Worm (Caenorhabditis elegans): ENCODE results near the gene ZK652.8.

ZK652.8 gene

ce11 chrIII:7838907-7839642 lies 4.4 kb downstream of the ZK652.8 start, which contains the start of gene ceh-23:
ceh-23 (plus strand) TSS chrIII:7839592.
- TF ChIP-seq F52B5.7 (tag; optimal IDR thresholded peaks at IDR 0.05) (no peak), F22D6.2 (tag; optimal IDR thresholded peaks at IDR 0.05) (no peak)

ce11 chrIII:7837567-7837966 lies 5.9 kb downstream of the ZK652.8 start:
- TF ChIP-seq gei-17 (GFP tag; optimal IDR thresholded peaks at IDR 0.05) = no peak
- TF ChIP-seq ceh-40 (GFP tag; IDR thresholded peaks at IDR 0.05) = no peak
- no peak for TF ChIP-seq Y53G8AR.9 (GFP tag; conservative IDR thresholded peaks at IDR 0.05)
- no peak for TF ChIP-seq Y79H2A.3 (GFP tag; conservative IDR thresholded peaks at IDR 0.05)
- no peak for TF ChIP-seq cebp-1 (GFP tag; IDR thresholded peaks at IDR 0.05)
- TF ChIP-seq cebp-1 (tag; optimal IDR thresholded peaks at IDR 0.05) = no peak
- TF ChIP-seq madf-3 (GFP tag; IDR thresholded peaks at IDR 0.05) = no peak
- no peak for TF ChIP-seq nhr-80 (tag; optimal IDR thresholded peaks at IDR 0.05)
- no peak for TF ChIP-seq B0019.2 (GFP tag; conservative IDR thresholded peaks at IDR 0.05)
- no peak for TF ChIP-seq C17E4.6 (GFP tag; IDR thresholded peaks at IDR 0.05)
- no peak for TF ChIP-seq B0261.1 (tag; optimal IDR thresholded peaks at IDR 0.05)
- no peak for TF ChIP-seq zfh-2 (GFP tag; conservative IDR thresholded peaks at IDR 0.05)
- no peak for TF ChIP-seq F37B4.10 (GFP tag; IDR thresholded peaks at IDR 0.05)

ce11 chrIII:7835684-7836083 lies 7.8 kb downstream of the ZK652.8 start:
- TF ChIP-seq C17E4.6 (GFP tag; IDR thresholded peaks at IDR 0.05) = no peak
- no peak for TF ChIP-seq egrh-3 (GFP tag; IDR thresholded peaks at IDR 0.05)
- no peak for TF ChIP-seq lin-40 (tag; optimal IDR thresholded peaks at IDR 0.05)
- no peak for TF ChIP-seq K11D2.4 (GFP tag; IDR thresholded peaks at IDR 0.05)
- no peak for TF ChIP-seq attf-6 (GFP tag; IDR thresholded peaks at IDR 0.05)
- TF ChIP-seq egl-18 (GFP tag; IDR thresholded peaks at IDR 0.05) = no peak
- TF ChIP-seq dpl-1 (GFP tag; optimal IDR thresholded peaks at IDR 0.05) = no peak
- no peak for TF ChIP-seq D2030.7 (GFP tag; IDR thresholded peaks at IDR 0.05)
- TF ChIP-seq Y67H2A.10 (GFP tag; conservative IDR thresholded peaks at IDR 0.05) = no peak
- TF ChIP-seq F57A8.1 (GFP tag; optimal IDR thresholded peaks at IDR 0.05) = no peak
- no peak for TF ChIP-seq lin-54 (GFP tag; optimal IDR thresholded peaks at IDR 0.05)
- TF ChIP-seq F52B5.7 (tag; optimal IDR thresholded peaks at IDR 0.05) = no peak
- no peak for TF ChIP-seq lsy-27 (tag; optimal IDR thresholded peaks at IDR 0.05; ENCODE audit: borderline replicate concordance, insufficient read depth)
- TF ChIP-seq nhr-80 (tag; optimal IDR thresholded peaks at IDR 0.05) = no peak
- no peak for TF ChIP-seq egl-44 (GFP tag; IDR thresholded peaks at IDR 0.05)
- no peak for TF ChIP-seq F49E8.2 (tag; optimal IDR thresholded peaks at IDR 0.05; ENCODE audit: insufficient read depth)

- TF ChIP-seq F39B2.1 (GFP tag; IDR thresholded peaks at IDR 0.05) (no peak), attf-6 (GFP tag; IDR thresholded peaks at IDR 0.05) (no peak), mcd-1 (GFP tag; IDR thresholded peaks at IDR 0.05) (no peak), rcor-1 (GFP tag; IDR thresholded peaks at IDR 0.05) (no peak), ztf-26 (tag; optimal IDR thresholded peaks at IDR 0.05) (no peak), lin-35 (GFP tag; optimal IDR thresholded peaks at IDR 0.05) (no peak), atf-7 (tag; optimal IDR thresholded peaks at IDR 0.05) (no peak), F22D6.2 (tag; optimal IDR thresholded peaks at IDR 0.05) (no peak), nhr-120 (GFP tag; IDR thresholded peaks at IDR 0.05) (no peak), hmg-1.2 (GFP tag; IDR thresholded peaks at IDR 0.05) (no peak), aptf-3 (GFP tag; IDR thresholded peaks at IDR 0.05) (no peak), somi-1 (GFP tag; optimal IDR thresholded peaks at IDR 0.05) (no peak), die-1 (tag; optimal IDR thresholded peaks at IDR 0.05) (no peak), snpc-4 (GFP tag; optimal IDR thresholded peaks at IDR 0.05) (no peak), snpc-4 (tag; optimal IDR thresholded peaks at IDR 0.05) (no peak), lin-54 (GFP tag; optimal IDR thresholded peaks at IDR 0.05) (no peak), lsy-27 (tag; optimal IDR thresholded peaks at IDR 0.05; ENCODE audit: borderline replicate concordance, insufficient read depth) (no peak), nhr-80 (tag; optimal IDR thresholded peaks at IDR 0.05) (no peak), T07F8.4 (tag; optimal IDR thresholded peaks at IDR 0.05) (no peak)
Observed at ce11 chrIII:7834848-7835247, 8.6 kb downstream of the ZK652.8 start.

Data from whole organism, young adult.